Worm (Caenorhabditis elegans) whole organism, L4/young adult: ENCODE data around the gene pck-3.

Source experiments
- W03F9.2 ChIP-seq: fragments of 150-350 bp; optimal IDR thresholded peaks from 2 replicates; lab custom pipeline; 2014; ENCODE audit warnings: missing biosample characterization, missing genetic modification characterization
- dao-5 ChIP-seq: sonication (generic microtip); optimal IDR thresholded peaks from 2 replicates; lab custom pipeline; 2016; ENCODE audit warnings: missing genotype, missing genetic modification characterization, moderate library complexity, missing compliant biosample characterization
- him-1 ChIP-seq: sonication (generic microtip); optimal IDR thresholded peaks from 2 replicates; lab custom pipeline; 2016; ENCODE audit warnings: missing genotype, missing genetic modification reagents, missing genetic modification characterization, missing compliant biosample characterization

- no peak for TF ChIP-seq him-1 (tag; lab: Kevin White, UChicago)
- no peak for TF ChIP-seq dao-5 (tag; lab: Kevin White, UChicago)
- TF ChIP-seq W03F9.2 (tag; lab: Kevin White, UChicago): no peak
Observed at ce11 chrIV:5917026-5917425, 20.6 kb downstream of the pck-3 start, which contains the start of gene dhhc-13.
